Worm (Caenorhabditis elegans): ENCODE results near the gene srz-14.

The srz-14 gene

ce11 chrV:16198016-16198415 is 14.6 kb downstream of the srz-14 start, which contains the start of gene F11A5.5:
Gene F11A5.5 (plus strand): TSS chrV:16198316.
- TF ChIP-seq C34B4.2 (tag; optimal IDR thresholded peaks at IDR 0.05) (no peak), nhr-11 (tag; optimal IDR thresholded peaks at IDR 0.05) (no peak), rnt-1 (tag; optimal IDR thresholded peaks at IDR 0.05) (no peak), unc-62 (GFP tag; optimal IDR thresholded peaks at IDR 0.05) (no peak), nhr-19 (GFP tag; conservative IDR thresholded peaks at IDR 0.05) (no peak), pag-3 (tag; optimal IDR thresholded peaks at IDR 0.05; ENCODE audit: borderline replicate concordance, insufficient read depth) (no peak), ceh-8 (GFP tag; optimal IDR thresholded peaks at IDR 0.05) (no peak), mef-2 (tag; optimal IDR thresholded peaks at IDR 0.05) (no peak)

- TF ChIP-seq nhr-19 (GFP tag; conservative IDR thresholded peaks at IDR 0.05) = no peak
- TF ChIP-seq blmp-1 (tag; optimal IDR thresholded peaks at IDR 0.05) = no peak
- no peak for TF ChIP-seq pax-3 (tag; optimal IDR thresholded peaks at IDR 0.05)
- TF ChIP-seq rnt-1 (tag; optimal IDR thresholded peaks at IDR 0.05) = no peak
- TF ChIP-seq nhr-77 (tag; optimal IDR thresholded peaks at IDR 0.05) = no peak
- no peak for TF ChIP-seq nhr-20 (tag; optimal IDR thresholded peaks at IDR 0.05)
- no peak for TF ChIP-seq ceh-88 (GFP tag; IDR thresholded peaks at IDR 0.05)
- no peak for TF ChIP-seq hlh-17 (GFP tag; optimal IDR thresholded peaks at IDR 0.05; ENCODE audit: borderline replicate concordance)
- TF ChIP-seq tbx-2 (tag; optimal IDR thresholded peaks at IDR 0.05) = no peak
- TF ChIP-seq hlh-4 (tag; optimal IDR thresholded peaks at IDR 0.05) = no peak
- TF ChIP-seq dpl-1 (GFP tag; optimal IDR thresholded peaks at IDR 0.05) = no peak
These were observed 18.3 kb downstream of the srz-14 start, which contains the start of gene F11A5.17 for ce11 chrV:16201730-16202129. Gene F11A5.17 (plus strand): TSS chrV:16202030.

- no peak for TF ChIP-seq grh-1 (GFP tag; IDR thresholded peaks at IDR 0.05)
- no peak for TF ChIP-seq F16B12.6 (tag; optimal IDR thresholded peaks at IDR 0.05)
- no peak for TF ChIP-seq efl-1 (optimal IDR thresholded peaks at IDR 0.05)
- TF ChIP-seq efl-1 (GFP tag; optimal IDR thresholded peaks at IDR 0.05 in 1 of 2) = no peak
- TF ChIP-seq nhr-28 (tag; optimal IDR thresholded peaks at IDR 0.05) = no peak
- no peak for TF ChIP-seq mdl-1 (tag; optimal IDR thresholded peaks at IDR 0.05)
- TF ChIP-seq fkh-8 (tag; optimal IDR thresholded peaks at IDR 0.05) = no peak
- no peak for TF ChIP-seq unc-30 (tag; optimal IDR thresholded peaks at IDR 0.05)
- TF ChIP-seq hlh-4 (tag; optimal IDR thresholded peaks at IDR 0.05) = no peak
- no peak for TF ChIP-seq efl-3 (GFP tag; optimal IDR thresholded peaks at IDR 0.05)
- TF ChIP-seq nhr-20 (tag; optimal IDR thresholded peaks at IDR 0.05) = no peak
- TF ChIP-seq mef-2 (tag; optimal IDR thresholded peaks at IDR 0.05) = no peak
- no peak for TF ChIP-seq C34B4.2 (tag; optimal IDR thresholded peaks at IDR 0.05)
- TF ChIP-seq nhr-11 (tag; optimal IDR thresholded peaks at IDR 0.05) = no peak
- TF ChIP-seq C04F5.9 (tag; optimal IDR thresholded peaks at IDR 0.05) = no peak
These were observed 19.2 kb downstream of the srz-14 start, which contains the start of gene F11A5.18 for ce11 chrV:16202618-16203017. Gene F11A5.18 (plus strand): TSS chrV:16202918.

ce11 chrV:16204888-16205287 is 21.4 kb downstream of the srz-14 start, which contains the start of gene irld-26:
Gene irld-26 (plus strand): TSS chrV:16205188.
- TF ChIP-seq mdl-1 (tag; optimal IDR thresholded peaks at IDR 0.05) (no peak), elt-3 (tag; optimal IDR thresholded peaks at IDR 0.05) (no peak), ces-1 (GFP tag; optimal IDR thresholded peaks at IDR 0.05) (no peak), isw-1 (GFP tag; IDR thresholded peaks at IDR 0.05) (no peak), rnt-1 (tag; optimal IDR thresholded peaks at IDR 0.05) (no peak), aly-2 (tag; optimal IDR thresholded peaks at IDR 0.05) (no peak), elt-2 (tag; optimal IDR thresholded peaks at IDR 0.05) (no peak), fkh-8 (tag; optimal IDR thresholded peaks at IDR 0.05) (no peak), nhr-76 (tag; optimal IDR thresholded peaks at IDR 0.05) (no peak), snu-23 (GFP tag; optimal IDR thresholded peaks at IDR 0.05) (no peak), C34B4.2 (tag; optimal IDR thresholded peaks at IDR 0.05) (no peak), pqm-1 (tag; optimal IDR thresholded peaks at IDR 0.05) (no peak), fkh-10 (GFP tag; optimal IDR thresholded peaks at IDR 0.05) (no peak), nhr-12 (tag; optimal IDR thresholded peaks at IDR 0.05) (no peak)

Data from whole organism, L1 larva.